Fruit fly (Drosophila melanogaster): Measurements from ENCODE around the gene Fdx2.

Gene Fdx2

dm6 chr3L:4292120-4292697 lies at the start of gene Fdx2, which contains the start of gene CG15012:
Gene Fdx2 (plus strand): TSS chr3L:4292482.
Gene CG15012 (minus strand): TSS chr3L:4292246.
- no peak for TF ChIP-seq Pif1B (GFP tag; optimal IDR thresholded peaks at IDR 0.05)
- TF ChIP-seq CG8159 (tag; optimal IDR thresholded peaks at IDR 0.05): no peak
- TF ChIP-seq CG17806 (tag; optimal IDR thresholded peaks at IDR 0.05): peak; percentile 7
- no peak for TF ChIP-seq gl (tag; optimal IDR thresholded peaks at IDR 0.05)
- TF ChIP-seq CG15710 (tag; optimal IDR thresholded peaks at IDR 0.05): peak; percentile 16
- TF ChIP-seq D1 (tag; optimal IDR thresholded peaks at IDR 0.05): no peak

dm6 chr3L:4252121-4252861 lies 40.0 kb upstream of the Fdx2 start:
- peak; percentile 69 for TF ChIP-seq EcR (GFP tag; optimal IDR thresholded peaks at IDR 0.05)
- TF ChIP-seq Pif1A (GFP tag; optimal IDR thresholded peaks at IDR 0.05): no peak
- no peak for TF ChIP-seq CG9948 (tag; optimal IDR thresholded peaks at IDR 0.05)
- TF ChIP-seq CG4496 (GFP tag; IDR thresholded peaks at IDR 0.05): 0 out of 3 replicates have a peak, but pooled peaks have one; percentile 28
- no peak for TF ChIP-seq CG15710 (tag; optimal IDR thresholded peaks at IDR 0.05)
- peak; percentile 70 for TF ChIP-seq gl (tag; optimal IDR thresholded peaks at IDR 0.05)

DNA sequence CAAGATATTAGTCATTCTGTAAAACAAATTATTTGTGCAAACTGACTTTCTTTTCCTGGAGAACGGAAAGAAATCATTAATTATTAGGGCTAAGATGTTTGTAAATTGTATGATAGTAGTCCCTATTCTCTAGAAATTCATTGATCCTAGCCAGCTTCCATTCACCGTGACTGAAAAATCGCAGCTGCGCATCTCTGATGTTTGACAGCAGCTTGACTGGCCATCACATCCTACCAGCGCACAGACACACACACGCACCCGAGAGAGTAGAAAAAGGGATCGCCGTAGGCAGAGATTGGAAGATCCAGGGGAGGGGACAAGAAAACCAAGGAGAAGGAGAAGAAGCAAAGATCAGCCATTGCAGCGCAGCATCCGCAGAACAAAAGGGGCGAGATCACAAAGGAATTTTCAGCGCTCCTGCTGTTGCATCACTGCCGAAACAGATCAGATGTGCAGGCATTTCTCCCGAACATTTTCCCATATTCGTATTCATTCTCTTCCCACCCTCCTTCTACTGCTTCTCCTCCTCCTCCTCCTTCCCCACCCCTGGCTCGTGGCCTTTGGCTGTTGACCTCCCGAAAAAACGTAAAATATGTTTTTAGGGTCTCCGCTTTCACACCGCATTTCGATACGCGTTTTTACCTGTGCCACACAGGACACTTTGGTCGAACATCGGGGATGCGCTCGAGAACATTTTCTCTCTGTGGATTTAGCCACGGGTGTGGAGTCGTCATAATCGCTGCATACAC lies 39.2 kb upstream of the Fdx2 start:
- no peak for TF ChIP-seq gl (tag; optimal IDR thresholded peaks at IDR 0.05)
- TF ChIP-seq CG17806 (tag; optimal IDR thresholded peaks at IDR 0.05): peak; percentile 30
- no peak for TF ChIP-seq CG12605 (GFP tag; IDR thresholded peaks at IDR 0.05)
- no peak for TF ChIP-seq Pif1A (GFP tag; optimal IDR thresholded peaks at IDR 0.05)
- TF ChIP-seq EcR (GFP tag; optimal IDR thresholded peaks at IDR 0.05): peak; percentile 70
- TF ChIP-seq Pif1B (GFP tag; optimal IDR thresholded peaks at IDR 0.05): no peak
- TF ChIP-seq CG34367 (tag; optimal IDR thresholded peaks at IDR 0.05): peak; percentile 8
- TF ChIP-seq Ets98B (GFP tag; IDR thresholded peaks at IDR 0.05): no peak
- TF ChIP-seq fd96Ca (GFP tag; IDR thresholded peaks at IDR 0.05): peak; percentile 29; the same call in 1 of the 3 replicates
- peak; percentile 27 for TF ChIP-seq CG9948 (tag; optimal IDR thresholded peaks at IDR 0.05)
- TF ChIP-seq CG4496 (GFP tag; IDR thresholded peaks at IDR 0.05): peak; percentile 40; the same call in 1 of the 3 replicates

dm6 chr3L:4253611-4254300 lies 38.5 kb upstream of the Fdx2 start:
- TF ChIP-seq Snoo (tag; optimal IDR thresholded peaks at IDR 0.05) (no peak), CG13204 (GFP tag; optimal IDR thresholded peaks at IDR 0.05) (no peak), fd96Ca (GFP tag; IDR thresholded peaks at IDR 0.05) (0 out of 3 replicates have a peak, but pooled peaks have one; percentile 10), Ets98B (GFP tag; IDR thresholded peaks at IDR 0.05) (peak; percentile 6; the same call in 1 of the 2 replicates)

DNA sequence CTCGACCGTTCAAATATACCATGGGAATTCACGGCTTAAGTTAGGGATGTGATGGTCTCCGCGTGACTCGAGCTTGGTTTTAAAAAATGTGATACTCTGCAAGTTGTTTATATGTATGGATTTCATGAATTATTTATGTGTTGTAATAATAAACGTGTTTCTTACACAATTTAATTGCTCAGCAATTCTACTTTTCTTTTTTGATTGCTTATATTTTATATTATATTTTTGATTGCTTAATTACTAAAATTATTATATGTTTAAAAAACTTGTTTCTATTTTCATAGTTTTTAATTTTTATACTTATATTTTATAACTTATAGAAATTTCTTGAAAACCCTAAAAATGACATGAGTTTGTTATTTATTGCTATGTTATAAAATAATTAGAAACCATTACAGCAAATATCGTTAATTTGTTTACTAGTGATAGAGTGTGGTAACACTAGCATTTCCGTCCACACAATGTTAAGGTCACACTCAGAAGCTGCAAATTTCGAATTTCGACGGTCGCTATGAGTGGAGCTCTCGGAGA lies 37.9 kb upstream of the Fdx2 start, which contains the start of the genes ago and CG1265:
Gene ago (minus strand): TSS at position 6 of the 534 bp plus-strand sequence.
Gene CG1265 (plus strand): TSS at position 476 of the 534 bp plus-strand sequence.
- TF ChIP-seq CG12605 (GFP tag; IDR thresholded peaks at IDR 0.05): no peak
- 0 out of 2 replicates have a peak, but pooled peaks have one; percentile 1 for TF ChIP-seq Ets98B (GFP tag; IDR thresholded peaks at IDR 0.05)
- no peak for TF ChIP-seq fd96Ca (GFP tag; IDR thresholded peaks at IDR 0.05)
- TF ChIP-seq CG8159 (tag; optimal IDR thresholded peaks at IDR 0.05): peak; percentile 39
- TF ChIP-seq gl (tag; optimal IDR thresholded peaks at IDR 0.05): no peak
- peak; percentile 6 for TF ChIP-seq CG9948 (tag; optimal IDR thresholded peaks at IDR 0.05)
- peak; percentile 37 for TF ChIP-seq Snoo (tag; optimal IDR thresholded peaks at IDR 0.05)
- peak; percentile 20 for TF ChIP-seq CG17806 (tag; optimal IDR thresholded peaks at IDR 0.05)
- TF ChIP-seq CG15710 (tag; optimal IDR thresholded peaks at IDR 0.05): peak; percentile 44
- TF ChIP-seq Pif1A (GFP tag; optimal IDR thresholded peaks at IDR 0.05): no peak
- TF ChIP-seq EcR (GFP tag; optimal IDR thresholded peaks at IDR 0.05): no peak
- no peak for TF ChIP-seq rn (GFP tag; IDR thresholded peaks at IDR 0.05)
- peak; percentile 20; the same call in 2 of the 3 replicates for TF ChIP-seq CG4496 (GFP tag; IDR thresholded peaks at IDR 0.05)
- TF ChIP-seq CG14655 (GFP tag; optimal IDR thresholded peaks at IDR 0.05): no peak

- TF ChIP-seq CG8301 (tag; optimal IDR thresholded peaks at IDR 0.05): peak; percentile 63
- no peak for TF ChIP-seq CG13204 (GFP tag; optimal IDR thresholded peaks at IDR 0.05)
- peak; percentile 61 for TF ChIP-seq CG34367 (tag; optimal IDR thresholded peaks at IDR 0.05)
- peak; percentile 77 for TF ChIP-seq CG15710 (tag; optimal IDR thresholded peaks at IDR 0.05)
- peak; percentile 34 for TF ChIP-seq EcR (GFP tag; optimal IDR thresholded peaks at IDR 0.05)
- TF ChIP-seq CG8159 (tag; optimal IDR thresholded peaks at IDR 0.05): peak; percentile 80
- TF ChIP-seq gl (tag; optimal IDR thresholded peaks at IDR 0.05): peak; percentile 31
- TF ChIP-seq Ets98B (GFP tag; IDR thresholded peaks at IDR 0.05): peak; percentile 47; the same call in 1 of the 2 replicates
- TF ChIP-seq fd96Ca (GFP tag; IDR thresholded peaks at IDR 0.05): no peak
- peak; percentile 82 for TF ChIP-seq CG4496 (GFP tag; IDR thresholded peaks at IDR 0.05)
- peak; percentile 66 for TF ChIP-seq CG32121 (GFP tag; IDR thresholded peaks at IDR 0.05)
- TF ChIP-seq D1 (tag; optimal IDR thresholded peaks at IDR 0.05): no peak
- TF ChIP-seq CG9948 (tag; optimal IDR thresholded peaks at IDR 0.05): peak; percentile 69
- no peak for TF ChIP-seq Pif1B (GFP tag; optimal IDR thresholded peaks at IDR 0.05)
- TF ChIP-seq CG17806 (tag; optimal IDR thresholded peaks at IDR 0.05): peak; percentile 70
- TF ChIP-seq Snoo (tag; optimal IDR thresholded peaks at IDR 0.05): peak; percentile 68
Measured at dm6 chr3L:4259102-4259558, 33.2 kb upstream of the Fdx2 start, which contains the start of the genes CG15011 and CG1309. Gene CG15011 (minus strand): TSS chr3L:4259152. Gene CG1309 (plus strand): TSS chr3L:4259430.
